Fruit fly (Drosophila melanogaster) whole organism, wandering third instar larva: Measurements from ENCODE around the gene CG34160.

ENCODE experiments used
- Abd-B ChIP-seq: fragments of >200 bp; optimal IDR thresholded peaks from 2 replicates; lab custom pipeline; 2017; ENCODE audit warnings: missing biosample characterization, missing genetic modification characterization
- Hr83 ChIP-seq: fragments of 200-300 bp; sonication (Bioruptor generic); optimal IDR thresholded peaks from 2 replicates; lab custom pipeline; 2016; ENCODE audit warnings: missing biosample characterization, mild to moderate bottlenecking, missing genetic modification characterization, moderate library complexity; ENCODE audit not compliant: poor library complexity, severe bottlenecking
- br ChIP-seq: fragments of 200-800 bp; sonication (Bioruptor generic); optimal IDR thresholded peaks from 2 replicates; lab custom pipeline; 2016; ENCODE audit warnings: missing biosample characterization, missing genetic modification characterization
- dl ChIP-seq, 2 experiments: fragments of 175-275, 200-275 bp in 1 of 2; fragments of 200-275 bp in 1 of 2; sonication (Bioruptor generic); optimal IDR thresholded peaks; lab custom pipeline; 2018; ENCODE audit warnings: mild to moderate bottlenecking in 2 of 2, missing biosample characterization in 2 of 2, missing genetic modification characterization in 2 of 2, moderate library complexity in 2 of 2; ENCODE audit not compliant: partially characterized antibody in 2 of 2, insufficient read depth in 1 of 2
- dsf ChIP-seq: sonication (Bioruptor generic); optimal IDR thresholded peaks from 2 replicates; lab custom pipeline; 2016; ENCODE audit warnings: missing biosample characterization, missing genetic modification characterization, borderline replicate concordance
- tai ChIP-seq: sonication (Bioruptor generic); optimal IDR thresholded peaks from 2 replicates; lab custom pipeline; 2016; ENCODE audit warnings: missing biosample characterization, missing genetic modification characterization
- usp ChIP-seq: fragments of >200 bp; optimal IDR thresholded peaks from 2 replicates; lab custom pipeline; 2017; ENCODE audit warnings: missing biosample characterization, missing genetic modification characterization

DNA sequence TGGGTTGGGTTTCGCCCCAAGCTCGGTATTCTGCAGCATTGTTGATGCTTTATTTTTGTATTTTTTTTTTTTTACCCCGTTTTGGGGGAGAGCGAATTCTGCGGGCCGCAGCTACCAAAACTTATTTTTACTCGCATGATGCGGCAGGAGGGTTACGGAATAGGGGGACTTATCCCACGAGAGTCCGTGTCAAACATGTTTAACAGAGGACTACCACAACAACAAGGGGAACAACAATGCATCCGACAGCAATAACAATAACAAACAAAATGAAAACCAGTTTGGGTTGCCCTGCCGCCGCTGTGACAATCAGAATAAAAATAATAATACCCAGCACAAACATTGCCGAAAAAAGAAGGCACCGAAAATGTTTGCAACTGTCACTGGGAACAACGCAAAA lies 33.6 kb downstream of the CG34160 start:
- no peak for TF ChIP-seq dsf (GFP tag; lab: Kevin White, UChicago)
- TF ChIP-seq dl (GFP tag; optimal IDR thresholded peaks at IDR 0.05; lab: Kevin White, UChicago; ENCODE audit: insufficient read depth in 1 of 2, partially characterized antibody in 2 of 2) = no peak
- TF ChIP-seq usp = no peak
- no peak for TF ChIP-seq Hr83 (GFP tag; lab: Kevin White, UChicago)
- TF ChIP-seq tai = no peak
- no peak for TF ChIP-seq Abd-B (GFP tag; lab: Kevin White, UChicago)
- no peak for TF ChIP-seq br (GFP tag; lab: Kevin White, UChicago)
